Fruit fly (Drosophila melanogaster): Measurements from ENCODE around the gene Hsp27.
A peak's percentile ranks its signal among the peaks of the same experiment; 100 is the strongest.

The Hsp27 gene

dm6 chr3L:9383345-9384075 lies at the start of gene Hsp27:
Hsp27 (plus strand) TSS chr3L:9384063.
- peak in 1 of 2 experiments; percentile 69 for TF ChIP-seq cnc (optimal IDR thresholded peaks at IDR 0.05)
- TF ChIP-seq tj (GFP tag; optimal IDR thresholded peaks at IDR 0.05) = peak; percentile 75
- TF ChIP-seq cic (GFP tag; optimal IDR thresholded peaks at IDR 0.05) = peak; percentile 91
- peak; percentile 93 for TF ChIP-seq CG5204 (GFP tag; optimal IDR thresholded peaks at IDR 0.05)
- peak; percentile 77 for TF ChIP-seq ovo (GFP tag; optimal IDR thresholded peaks at IDR 0.05)
- TF ChIP-seq CG11617 (GFP tag; optimal IDR thresholded peaks at IDR 0.05) = peak; percentile 96
- TF ChIP-seq CG7101 (tag; optimal IDR thresholded peaks at IDR 0.05) = peak; percentile 98
- TF ChIP-seq Clk (GFP tag; optimal IDR thresholded peaks at IDR 0.05) = peak; percentile 92
- peak; percentile 97 for TF ChIP-seq CG7045 (GFP tag; optimal IDR thresholded peaks at IDR 0.05)
- peak; percentile 88 for TF ChIP-seq CG1620 (GFP tag; optimal IDR thresholded peaks at IDR 0.05)
- TF ChIP-seq toe (GFP tag; optimal IDR thresholded peaks at IDR 0.05) = peak; percentile 93
- peak; percentile 92 for TF ChIP-seq pad (GFP tag; optimal IDR thresholded peaks at IDR 0.05)
- peak; percentile 97 for TF ChIP-seq CG14711 (tag; optimal IDR thresholded peaks at IDR 0.05)
- peak; percentile 96 for TF ChIP-seq Mnt (GFP tag; optimal IDR thresholded peaks at IDR 0.05)
- TF ChIP-seq CG12768 (GFP tag; optimal IDR thresholded peaks at IDR 0.05) = peak; percentile 99
- TF ChIP-seq kay (GFP tag; ENCODE audit: borderline replicate concordance) = peak; percentile 99
- peak; percentile 99 for TF ChIP-seq CG33017 (tag; optimal IDR thresholded peaks at IDR 0.05)
- peak; percentile 97 for TF ChIP-seq Crg-1 (GFP tag; optimal IDR thresholded peaks at IDR 0.05)
- TF ChIP-seq Hr96 (GFP tag; optimal IDR thresholded peaks at IDR 0.05) = peak; percentile 97
- peak; percentile 99 for TF ChIP-seq bab1 (GFP tag; optimal IDR thresholded peaks at IDR 0.05)

- TF ChIP-seq CG11617 (GFP tag; optimal IDR thresholded peaks at IDR 0.05) (peak; percentile 5), Hr96 (GFP tag; optimal IDR thresholded peaks at IDR 0.05) (no peak), CG7045 (GFP tag; optimal IDR thresholded peaks at IDR 0.05) (peak; percentile 32), CG33017 (tag; optimal IDR thresholded peaks at IDR 0.05) (peak; percentile 38), tj (GFP tag; optimal IDR thresholded peaks at IDR 0.05) (peak; percentile 7), toe (GFP tag; optimal IDR thresholded peaks at IDR 0.05) (no peak), CG12768 (GFP tag; optimal IDR thresholded peaks at IDR 0.05) (peak; percentile 90), CG14711 (tag; optimal IDR thresholded peaks at IDR 0.05) (no peak), cic (GFP tag; optimal IDR thresholded peaks at IDR 0.05) (peak; percentile 98), ovo (GFP tag; optimal IDR thresholded peaks at IDR 0.05) (peak; percentile 41), pad (GFP tag; optimal IDR thresholded peaks at IDR 0.05) (peak; percentile 59), Crg-1 (GFP tag; optimal IDR thresholded peaks at IDR 0.05) (no peak), Clk (GFP tag; optimal IDR thresholded peaks at IDR 0.05) (peak; percentile 6), Mnt (GFP tag; optimal IDR thresholded peaks at IDR 0.05) (peak; percentile 11), CG1620 (GFP tag; optimal IDR thresholded peaks at IDR 0.05) (no peak), bab1 (GFP tag; optimal IDR thresholded peaks at IDR 0.05) (no peak), kay (GFP tag; ENCODE audit: borderline replicate concordance) (peak; percentile 85), CG5204 (GFP tag; optimal IDR thresholded peaks at IDR 0.05) (no peak), cnc (optimal IDR thresholded peaks at IDR 0.05) (peak in 1 of 2 experiments; percentile 52), CG7101 (tag; optimal IDR thresholded peaks at IDR 0.05) (peak; percentile 1)
These were observed 48.2 kb upstream of the Hsp27 start for dm6 chr3L:9335711-9336110.

dm6 chr3L:9337942-9338468 lies 45.9 kb upstream of the Hsp27 start:
- no peak for TF ChIP-seq Mnt (GFP tag; optimal IDR thresholded peaks at IDR 0.05)
- TF ChIP-seq Crg-1 (GFP tag; optimal IDR thresholded peaks at IDR 0.05) = no peak
- TF ChIP-seq cic (GFP tag; optimal IDR thresholded peaks at IDR 0.05) = peak; percentile 51

- TF ChIP-seq CG14711 (tag; optimal IDR thresholded peaks at IDR 0.05) (no peak), Hr96 (GFP tag; optimal IDR thresholded peaks at IDR 0.05) (no peak)
These were observed 45.4 kb upstream of the Hsp27 start, which contains the start of gene PGRP-LC for dm6 chr3L:9338510-9338909. PGRP-LC (plus strand) TSS chr3L:9338810.

- TF ChIP-seq CG12768 (GFP tag; optimal IDR thresholded peaks at IDR 0.05) (no peak), CG1620 (GFP tag; optimal IDR thresholded peaks at IDR 0.05) (no peak), CG5204 (GFP tag; optimal IDR thresholded peaks at IDR 0.05) (peak; percentile 15), kay (GFP tag; ENCODE audit: borderline replicate concordance) (peak; percentile 77), CG33017 (tag; optimal IDR thresholded peaks at IDR 0.05) (peak; percentile 5), bab1 (GFP tag; optimal IDR thresholded peaks at IDR 0.05) (no peak)
These were observed 44.8 kb upstream of the Hsp27 start for dm6 chr3L:9339021-9339420.

dm6 chr3L:9340232-9340631 lies 43.6 kb upstream of the Hsp27 start:
- TF ChIP-seq CG7045 (GFP tag; optimal IDR thresholded peaks at IDR 0.05) (no peak), CG11617 (GFP tag; optimal IDR thresholded peaks at IDR 0.05) (no peak), CG14711 (tag; optimal IDR thresholded peaks at IDR 0.05) (no peak), CG7101 (tag; optimal IDR thresholded peaks at IDR 0.05) (no peak), bab1 (GFP tag; optimal IDR thresholded peaks at IDR 0.05) (no peak), Hr96 (GFP tag; optimal IDR thresholded peaks at IDR 0.05) (peak; percentile 1), CG33017 (tag; optimal IDR thresholded peaks at IDR 0.05) (no peak), CG12768 (GFP tag; optimal IDR thresholded peaks at IDR 0.05) (peak; percentile 40), Mnt (GFP tag; optimal IDR thresholded peaks at IDR 0.05) (peak; percentile 30), pad (GFP tag; optimal IDR thresholded peaks at IDR 0.05) (no peak), Crg-1 (GFP tag; optimal IDR thresholded peaks at IDR 0.05) (no peak), toe (GFP tag; optimal IDR thresholded peaks at IDR 0.05) (no peak), ovo (GFP tag; optimal IDR thresholded peaks at IDR 0.05) (no peak), cic (GFP tag; optimal IDR thresholded peaks at IDR 0.05) (no peak), Clk (GFP tag; optimal IDR thresholded peaks at IDR 0.05) (no peak), cnc (optimal IDR thresholded peaks at IDR 0.05) (no peak), kay (GFP tag; ENCODE audit: borderline replicate concordance) (no peak), tj (GFP tag; optimal IDR thresholded peaks at IDR 0.05) (no peak), CG5204 (GFP tag; optimal IDR thresholded peaks at IDR 0.05) (no peak), CG1620 (GFP tag; optimal IDR thresholded peaks at IDR 0.05) (no peak)
